Worm (Caenorhabditis elegans) whole organism, L3 larva: ENCODE measurements around the gene sra-28.

Experiments used
- ZK546.5 ChIP-seq: sonication (generic microtip); optimal IDR thresholded peaks from 2 replicates; lab custom pipeline; 2017; ENCODE audit warnings: missing biosample characterization, missing genetic modification characterization
- aly-2 ChIP-seq: fragments of 150-350 bp; optimal IDR thresholded peaks from 2 replicates; lab custom pipeline; 2014; ENCODE audit warnings: missing biosample characterization, missing genetic modification characterization
- ama-1 ChIP-seq: fragments of 150-350 bp; optimal IDR thresholded peaks from 2 replicates; lab custom pipeline; 2018
- ceh-16 ChIP-seq: sonication (generic microtip); optimal IDR thresholded peaks from 2 replicates; lab custom pipeline; 2017; ENCODE audit warnings: missing biosample characterization, missing genetic modification characterization
- ceh-82 ChIP-seq: fragments of 150-350 bp; optimal IDR thresholded peaks from 2 replicates; lab custom pipeline; 2014; ENCODE audit warnings: missing biosample characterization, missing genetic modification characterization
- daf-12 ChIP-seq: fragments of 150-350 bp; optimal IDR thresholded peaks from 2 replicates; lab custom pipeline; 2014; ENCODE audit warnings: missing biosample characterization, missing genetic modification reagents, missing genetic modification characterization
- egl-27 ChIP-seq: sonication (generic microtip); optimal IDR thresholded peaks from 4 replicates; lab custom pipeline; 2017; ENCODE audit warnings: missing biosample characterization, missing genetic modification reagents, missing genetic modification characterization
- elt-1 ChIP-seq: fragments of 150-350 bp; optimal IDR thresholded peaks from 2 replicates; lab custom pipeline; 2014; ENCODE audit warnings: missing biosample characterization, missing genetic modification characterization
- elt-2 ChIP-seq: sonication (generic microtip); optimal IDR thresholded peaks from 2 replicates; lab custom pipeline; 2016; ENCODE audit warnings: missing genetic modification reagents, mild to moderate bottlenecking, missing genetic modification characterization, missing compliant biosample characterization
- elt-3 ChIP-seq, 3 experiments: fragments of 150-350 bp in 1 of 3; sonication (generic microtip) in 2 of 3; optimal IDR thresholded peaks; 2 replicates in 2 of 3; 4 replicates in 1 of 3; lab custom pipeline; 2014 to 2017; ENCODE audit warnings: missing biosample characterization in 3 of 3, missing genetic modification characterization in 3 of 3
- fkh-10 ChIP-seq: sonication (generic microtip); optimal IDR thresholded peaks from 2 replicates; lab custom pipeline; 2017; ENCODE audit warnings: missing biosample characterization, missing genetic modification reagents, missing genetic modification characterization
- fkh-2 ChIP-seq: fragments of 150-350 bp; optimal IDR thresholded peaks from 2 replicates; lab custom pipeline; 2014; ENCODE audit warnings: missing biosample characterization, missing genetic modification reagents, missing genetic modification characterization
- fos-1 ChIP-seq: fragments of 150-350 bp; optimal IDR thresholded peaks from 2 replicates; lab custom pipeline; 2014; ENCODE audit warnings: missing biosample characterization, missing genetic modification characterization
- hmg-11 ChIP-seq: sonication (generic microtip); optimal IDR thresholded peaks from 2 replicates; lab custom pipeline; 2016; ENCODE audit warnings: missing genetic modification characterization, missing compliant biosample characterization
- jun-1 ChIP-seq: fragments of 150-350 bp; optimal IDR thresholded peaks from 2 replicates; lab custom pipeline; 2014; ENCODE audit warnings: missing biosample characterization, missing genetic modification reagents, missing genetic modification characterization
- lin-15B ChIP-seq: fragments of 150-350 bp; optimal IDR thresholded peaks from 2 replicates; lab custom pipeline; 2014; ENCODE audit warnings: missing biosample characterization, missing genetic modification characterization
- lin-39 ChIP-seq: fragments of 150-350 bp; optimal IDR thresholded peaks from 2 replicates; lab custom pipeline; 2018; ENCODE audit warnings: missing biosample characterization, missing genetic modification reagents, missing genetic modification characterization
- mdl-1 ChIP-seq: fragments of 150-350 bp; optimal IDR thresholded peaks from 2 replicates; lab custom pipeline; 2014; ENCODE audit warnings: missing biosample characterization, missing genetic modification characterization
- mml-1 ChIP-seq: fragments of 150-350 bp; sonication (generic microtip); optimal IDR thresholded peaks from 3 replicates; lab custom pipeline; 2014; ENCODE audit warnings: missing biosample characterization, missing genetic modification characterization
- nfya-1 ChIP-seq: sonication (generic microtip); optimal IDR thresholded peaks from 2 replicates; lab custom pipeline; 2017; ENCODE audit warnings: missing genetic modification characterization, mild to moderate bottlenecking, missing compliant biosample characterization, antibody characterized with exemption, moderate library complexity; ENCODE audit not compliant: insufficient read depth
- nhr-12 ChIP-seq: fragments of 150-350 bp; optimal IDR thresholded peaks from 2 replicates; lab custom pipeline; 2014; ENCODE audit warnings: missing biosample characterization, missing genetic modification characterization
- nhr-23 ChIP-seq: fragments of 150-350 bp; optimal IDR thresholded peaks from 2 replicates; lab custom pipeline; 2014; ENCODE audit warnings: missing biosample characterization, missing genetic modification reagents, missing genetic modification characterization
- nhr-237 ChIP-seq: fragments of 150-350 bp; optimal IDR thresholded peaks from 2 replicates; lab custom pipeline; 2014; ENCODE audit warnings: missing biosample characterization, missing genetic modification characterization
- nhr-25 ChIP-seq: sonication (generic microtip); optimal IDR thresholded peaks from 2 replicates; lab custom pipeline; 2017; ENCODE audit warnings: missing biosample characterization, missing genetic modification characterization
- nhr-28 ChIP-seq: fragments of 150-350 bp; optimal IDR thresholded peaks from 2 replicates; lab custom pipeline; 2014; ENCODE audit warnings: missing biosample characterization, missing genetic modification characterization
- nhr-76 ChIP-seq: fragments of 150-350 bp; sonication (generic microtip); optimal IDR thresholded peaks from 5 replicates; lab custom pipeline; 2014; ENCODE audit warnings: missing biosample characterization, missing genetic modification characterization
- pha-4 ChIP-seq: fragments of 150-350 bp; optimal IDR thresholded peaks from 2 replicates; lab custom pipeline; 2014; ENCODE audit warnings: missing biosample characterization, missing genetic modification reagents, missing genetic modification characterization
- pqm-1 ChIP-seq: fragments of 150-350 bp; optimal IDR thresholded peaks from 2 replicates; lab custom pipeline; 2017; ENCODE audit warnings: missing biosample characterization, missing genetic modification characterization, inconsistent platforms
- sea-2 ChIP-seq: fragments of 150-350 bp; sonication (generic microtip); optimal IDR thresholded peaks from 4 replicates; lab custom pipeline; 2014; ENCODE audit warnings: missing biosample characterization, missing genetic modification reagents, missing genetic modification characterization
- snpc-4 ChIP-seq: fragments of 150-350 bp; optimal IDR thresholded peaks from 2 replicates; lab custom pipeline; 2014; ENCODE audit warnings: missing biosample characterization, missing genetic modification characterization
- tbx-2 ChIP-seq: sonication (generic microtip); optimal IDR thresholded peaks from 2 replicates; lab custom pipeline; 2016; ENCODE audit warnings: mild to moderate bottlenecking, missing genetic modification characterization, missing compliant biosample characterization
- unc-62 ChIP-seq: fragments of 150-350 bp; sonication (generic microtip); optimal IDR thresholded peaks from 4 replicates; lab custom pipeline; 2014; ENCODE audit warnings: missing biosample characterization, missing genetic modification reagents, missing genetic modification characterization
- ztf-4 ChIP-seq: fragments of 150-350 bp; optimal IDR thresholded peaks from 2 replicates; lab custom pipeline; 2014; ENCODE audit warnings: missing biosample characterization, missing genetic modification characterization

sra-28 gene

DNA sequence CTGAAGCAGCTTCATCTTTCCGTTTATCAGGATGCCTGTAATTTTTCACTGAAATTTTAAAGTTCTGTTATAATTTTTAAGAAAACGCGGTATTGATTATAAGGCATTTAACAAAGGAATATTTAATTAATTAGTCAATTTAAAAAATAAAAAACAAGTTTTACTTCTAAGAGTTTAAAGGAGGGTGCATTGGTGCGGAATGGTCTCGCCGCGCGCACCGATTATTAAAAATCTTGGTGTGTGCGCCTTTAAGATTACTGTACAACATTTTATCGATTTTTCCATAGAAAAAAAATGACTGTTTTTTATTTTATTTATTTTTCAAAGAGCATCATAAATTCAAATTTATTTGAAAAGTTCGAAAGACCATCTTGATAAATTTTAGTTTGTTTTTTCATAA is 23.9 kb upstream of the sra-28 start:
- TF ChIP-seq unc-62 (GFP tag; lab: Kevin White, UChicago) = no peak
- no peak for TF ChIP-seq jun-1 (tag; lab: Kevin White, UChicago)
- no peak for TF ChIP-seq ama-1
- no peak for TF ChIP-seq ceh-82
- TF ChIP-seq aly-2 = no peak
- no peak for TF ChIP-seq ztf-4 (tag; lab: Kevin White, UChicago)
- TF ChIP-seq lin-39 = no peak
- TF ChIP-seq daf-12 (tag; lab: Kevin White, UChicago) = no peak
- no peak for TF ChIP-seq snpc-4 (tag; lab: Kevin White, UChicago)
- TF ChIP-seq fkh-10 (GFP tag; lab: Kevin White, UChicago) = no peak
- TF ChIP-seq hmg-11 (tag; lab: Kevin White, UChicago) = no peak
- TF ChIP-seq fkh-2 (tag; lab: Kevin White, UChicago) = no peak
- TF ChIP-seq nhr-76 (tag; lab: Kevin White, UChicago) = no peak
- no peak for TF ChIP-seq nhr-28 (tag; lab: Kevin White, UChicago)
- TF ChIP-seq nhr-237 = no peak
- TF ChIP-seq tbx-2 (tag; lab: Kevin White, UChicago) = no peak
- no peak for TF ChIP-seq elt-3 (tag; optimal IDR thresholded peaks at IDR 0.05; lab: Kevin White, UChicago)
- TF ChIP-seq mdl-1 = no peak

DNA sequence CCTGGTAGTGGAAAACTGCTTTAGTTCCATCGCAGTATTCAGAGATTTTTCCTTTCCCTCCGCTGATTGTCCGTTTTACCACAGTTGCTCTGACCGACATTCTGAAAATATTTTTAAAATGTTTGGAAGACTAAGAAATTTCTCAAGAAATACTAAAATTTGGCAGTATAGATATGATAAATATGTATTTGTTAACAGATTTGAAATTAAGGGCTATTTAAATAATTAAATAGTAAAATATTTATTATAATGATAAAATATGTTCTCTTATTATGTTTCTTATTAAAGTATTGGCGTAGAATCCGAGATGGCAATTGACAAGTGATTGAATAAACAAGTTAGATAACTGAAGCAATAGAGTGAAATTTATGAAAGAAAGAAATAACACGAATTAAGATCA is 20.6 kb upstream of the sra-28 start, which contains the start of gene aipr-1:
TSS of gene aipr-1 (minus strand) at position 101 of the 400 bp plus-strand sequence.
- no peak for TF ChIP-seq nhr-28 (tag; lab: Kevin White, UChicago)
- no peak for TF ChIP-seq snpc-4 (tag; lab: Kevin White, UChicago)
- no peak for TF ChIP-seq sea-2 (GFP tag; lab: Kevin White, UChicago)
- TF ChIP-seq egl-27 (tag; lab: Kevin White, UChicago) = no peak
- no peak for TF ChIP-seq nhr-12
- TF ChIP-seq mml-1 = no peak
- no peak for TF ChIP-seq nhr-25 (tag; lab: Kevin White, UChicago)
- TF ChIP-seq ZK546.5 (tag; lab: Kevin White, UChicago) = no peak
- TF ChIP-seq nhr-23 (tag; lab: Kevin White, UChicago) = no peak
- no peak for TF ChIP-seq elt-1 (tag; lab: Kevin White, UChicago)
- TF ChIP-seq nfya-1 (tag; lab: Kevin White, UChicago) = no peak
- TF ChIP-seq lin-15B (tag; lab: Kevin White, UChicago) = no peak
- TF ChIP-seq ceh-16 (tag; lab: Kevin White, UChicago) = no peak
- TF ChIP-seq hmg-11 (tag; lab: Kevin White, UChicago) = no peak
- no peak for TF ChIP-seq elt-2 (tag; lab: Kevin White, UChicago)
- TF ChIP-seq ceh-82 = no peak
- TF ChIP-seq pha-4 (tag; lab: Kevin White, UChicago) = no peak
- TF ChIP-seq elt-3 (tag; optimal IDR thresholded peaks at IDR 0.05; lab: Kevin White, UChicago) = no peak
- no peak for TF ChIP-seq unc-62 (GFP tag; lab: Kevin White, UChicago)

DNA sequence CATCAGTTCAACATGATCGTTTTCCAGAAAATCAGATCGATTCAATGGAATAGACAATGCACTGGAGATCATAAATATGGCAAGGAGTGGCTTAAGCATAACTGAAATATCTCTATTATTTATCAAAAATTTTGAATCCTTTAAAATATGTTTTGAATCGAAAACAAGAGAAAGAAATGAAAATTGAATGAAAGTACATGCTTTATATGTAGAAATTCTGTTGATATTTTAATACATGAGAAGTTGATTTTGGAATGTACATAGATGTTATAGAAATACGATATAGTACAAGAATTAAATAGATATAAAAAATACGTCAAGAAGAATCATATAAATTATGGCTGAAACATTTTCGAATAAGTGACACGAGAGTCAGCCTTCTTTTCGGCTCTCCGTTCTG is 18.7 kb upstream of the sra-28 start, which contains the start of gene C56C10.9:
TSS of gene C56C10.9 (minus strand) at position 101 of the 400 bp plus-strand sequence.
- no peak for TF ChIP-seq nhr-237
- no peak for TF ChIP-seq lin-15B (tag; lab: Kevin White, UChicago)
- TF ChIP-seq, all 47 proteins: peak for 0

DNA sequence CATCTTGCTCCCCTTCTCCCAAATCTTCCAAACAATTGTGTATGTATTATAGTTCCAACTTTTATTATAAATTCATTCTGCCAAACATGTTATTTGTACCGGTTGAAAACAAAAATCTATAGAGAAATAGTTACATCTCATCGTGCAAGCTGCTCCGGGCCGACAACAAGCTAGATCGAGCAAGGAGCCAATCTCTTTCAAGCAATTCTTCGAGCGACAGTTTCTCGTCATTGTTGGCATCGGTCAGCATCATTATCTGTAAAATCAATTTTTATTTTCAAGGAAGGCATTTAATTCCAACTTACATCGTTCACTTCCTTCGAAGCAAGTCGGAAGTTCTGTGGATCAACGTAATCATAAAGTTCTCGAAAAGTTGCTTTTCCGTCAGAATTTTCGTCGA is 17.4 kb upstream of the sra-28 start:
- TF ChIP-seq ama-1 (peak; percentile 70), egl-27 (tag; lab: Kevin White, UChicago) (no peak)

DNA sequence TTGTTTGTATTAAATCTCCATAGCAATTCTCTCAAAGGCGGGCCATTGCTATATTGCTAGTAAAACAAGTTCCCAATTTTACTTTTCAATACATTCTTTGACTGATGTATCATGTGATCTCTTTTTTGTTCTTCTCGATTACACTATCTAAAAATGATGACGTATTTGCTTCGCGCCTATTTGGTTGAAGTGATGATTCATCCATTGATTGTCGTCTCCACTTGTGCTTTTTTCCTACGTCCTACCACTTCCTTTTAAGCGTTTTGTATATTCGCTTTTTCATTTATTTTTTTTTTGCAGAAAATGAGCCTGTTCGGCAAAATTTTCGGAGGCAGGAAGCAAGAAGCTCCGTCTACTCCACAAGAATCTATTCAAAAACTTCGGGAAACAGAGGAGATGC is 15.8 kb upstream of the sra-28 start, which contains the start of gene vps-32.1:
TSS of gene vps-32.1 (plus strand) at position 301 of the 400 bp plus-strand sequence.
- TF ChIP-seq tbx-2 (tag; lab: Kevin White, UChicago) = no peak
- peak; percentile 19 for TF ChIP-seq fos-1 (tag; lab: Kevin White, UChicago)
- TF ChIP-seq pqm-1 (tag; lab: Kevin White, UChicago) = peak; percentile 49
- TF ChIP-seq mdl-1 = no peak
- no peak for TF ChIP-seq ZK546.5 (tag; lab: Kevin White, UChicago)
- peak; percentile 21 for TF ChIP-seq pha-4 (tag; lab: Kevin White, UChicago)
